Worm (Caenorhabditis elegans) whole organism, late embryonic: ENCODE data around the gene srw-98.

Experiments
- T23F11.4 ChIP-seq: fragments of 200-800 bp; sonication (Bioruptor generic); optimal IDR thresholded peaks from 2 replicates; lab custom pipeline; 2018; ENCODE audit warnings: mild to moderate bottlenecking, missing genetic modification characterization, missing compliant biosample characterization
- ama-1 ChIP-seq: fragments of 150-350 bp; optimal IDR thresholded peaks from 2 replicates; lab custom pipeline; 2014
- ceh-2 ChIP-seq: sonication (generic microtip); optimal IDR thresholded peaks from 2 replicates; lab custom pipeline; 2016; ENCODE audit warnings: missing genotype, missing genetic modification characterization, missing compliant biosample characterization
- ets-4 ChIP-seq: sonication (generic microtip); optimal IDR thresholded peaks from 2 replicates; lab custom pipeline; 2016; ENCODE audit warnings: missing genetic modification characterization, missing compliant biosample characterization
- fkh-10 ChIP-seq: fragments of 150-350 bp; optimal IDR thresholded peaks from 2 replicates; lab custom pipeline; 2014; ENCODE audit warnings: missing biosample characterization, missing genetic modification reagents, missing genetic modification characterization
- nhr-11 ChIP-seq: fragments of 150-350 bp; optimal IDR thresholded peaks from 2 replicates; lab custom pipeline; 2014; ENCODE audit warnings: missing biosample characterization, missing genetic modification characterization
- pag-3 ChIP-seq: sonication (generic microtip); optimal IDR thresholded peaks from 2 replicates; lab custom pipeline; 2016; ENCODE audit warnings: missing compliant biosample characterization, missing genetic modification characterization, borderline replicate concordance
- pha-2 ChIP-seq: sonication (generic microtip); optimal IDR thresholded peaks from 2 replicates; lab custom pipeline; 2017; ENCODE audit warnings: mild to moderate bottlenecking, missing genetic modification characterization, missing compliant biosample characterization
- pqm-1 ChIP-seq: sonication (generic microtip); optimal IDR thresholded peaks from 2 replicates; lab custom pipeline; 2016; ENCODE audit warnings: missing genetic modification characterization, missing compliant biosample characterization

ce11 chrV:1651045-1651444 is 27.1 kb downstream of the srw-98 start, which contains the start of gene irld-44:
- no peak for TF ChIP-seq T23F11.4 (GFP tag; lab: Kevin White, UChicago)
- no peak for TF ChIP-seq ets-4 (tag; lab: Kevin White, UChicago)
- TF ChIP-seq ama-1 (lab: Kevin White, UChicago) = no peak
- TF ChIP-seq fkh-10 = no peak
- no peak for TF ChIP-seq nhr-11 (tag; lab: Kevin White, UChicago)
- TF ChIP-seq ceh-2 (tag; lab: Kevin White, UChicago) = no peak
- no peak for TF ChIP-seq pqm-1
- TF ChIP-seq pha-2 = no peak
- no peak for TF ChIP-seq pag-3 (tag; lab: Kevin White, UChicago)
